Fruit fly (Drosophila melanogaster): Measurements from ENCODE around the gene Ilp3.
A peak's percentile ranks its signal among the peaks of the same experiment; 100 is the strongest.

Ilp3 gene

DNA sequence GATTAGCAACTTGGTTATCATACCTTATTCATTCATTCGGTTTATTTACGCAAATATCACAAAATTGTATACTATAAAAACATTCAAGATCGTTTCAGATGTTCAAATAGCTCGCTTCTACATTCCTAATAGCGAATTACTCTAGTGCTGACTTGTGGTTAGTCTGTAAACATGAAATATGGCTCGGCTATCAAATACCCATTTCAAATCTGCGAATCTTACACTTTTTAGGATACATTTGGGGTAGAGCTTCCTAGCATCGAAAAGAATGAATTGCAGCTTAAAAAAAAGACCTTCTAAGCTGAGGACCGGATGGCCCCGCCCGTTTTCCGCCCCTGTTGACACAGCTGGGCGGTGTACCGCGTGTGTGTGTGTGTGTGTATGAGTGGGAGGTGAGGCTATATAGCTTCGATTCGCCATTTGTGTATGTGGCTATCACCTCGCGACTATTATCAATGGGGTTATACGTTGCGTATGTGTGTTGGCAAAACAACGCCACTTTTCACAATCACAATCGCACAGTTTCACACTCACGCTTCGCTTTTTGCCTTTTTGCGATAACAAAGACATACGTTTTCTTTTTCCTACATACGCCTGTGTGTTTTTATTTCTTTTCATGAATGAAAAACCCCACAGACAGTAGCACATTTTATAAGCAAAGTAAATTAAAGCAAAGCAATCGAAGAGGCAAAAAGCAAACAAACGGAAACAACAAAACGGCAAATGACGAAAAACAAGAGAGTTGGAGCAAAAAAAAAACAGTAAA lies 44.8 kb upstream of the Ilp3 start (continued):
- TF ChIP-seq Ets97D (GFP tag; optimal IDR thresholded peaks at IDR 0.05) (no peak), hb (GFP tag; IDR thresholded peaks at IDR 0.05; ENCODE audit: partially characterized antibody) (peak; percentile 63; the same call in 1 of the 3 replicates), stc (GFP tag; IDR thresholded peaks at IDR 0.05) (0 out of 2 replicates have a peak, but pooled peaks have one; percentile 9), CG9932 (GFP tag; IDR thresholded peaks at IDR 0.05) (peak; percentile 6; the same call in 1 of the 2 replicates), chinmo (GFP tag; IDR thresholded peaks at IDR 0.05; ENCODE audit: partially characterized antibody) (0 out of 4 replicates have a peak, but pooled peaks have one; percentile 43), CG31441 (GFP tag; IDR thresholded peaks at IDR 0.05) (no peak), Opbp (GFP tag; IDR thresholded peaks at IDR 0.05; ENCODE audit: partially characterized antibody) (peak; percentile 44; the same call in 1 of the 3 replicates), Dbx (GFP tag; IDR thresholded peaks at IDR 0.05) (peak; percentile 37; the same call in 1 of the 3 replicates), ci (GFP tag; IDR thresholded peaks at IDR 0.05) (0 out of 3 replicates have a peak, but pooled peaks have one; percentile 49), CG3281 (GFP tag; optimal IDR thresholded peaks at IDR 0.05) (peak; percentile 51), trh (GFP tag; optimal IDR thresholded peaks at IDR 0.05) (no peak), CG11398 (GFP tag; optimal IDR thresholded peaks at IDR 0.05) (no peak), tna (GFP tag; IDR thresholded peaks at IDR 0.05; ENCODE audit: partially characterized antibody) (peak; percentile 74; the same call in 1 of the 2 replicates), ab (GFP tag; optimal IDR thresholded peaks at IDR 0.05) (no peak), Atf6 (GFP tag; IDR thresholded peaks at IDR 0.05) (peak; percentile 46; the same call in 1 of the 2 replicates), CG12769 (tag; optimal IDR thresholded peaks at IDR 0.05) (peak; percentile 7), Hmr (GFP tag; optimal IDR thresholded peaks at IDR 0.05) (peak; percentile 25), CG10321 (GFP tag; IDR thresholded peaks at IDR 0.05) (no peak), inv (GFP tag; IDR thresholded peaks at IDR 0.05; ENCODE audit: partially characterized antibody) (peak; percentile 55), CG14860 (GFP tag; IDR thresholded peaks at IDR 0.05; ENCODE audit: partially characterized antibody) (0 out of 3 replicates have a peak, but pooled peaks have one; percentile 26), CG34224 (GFP tag; IDR thresholded peaks at IDR 0.05; ENCODE audit: partially characterized antibody) (peak; percentile 28; the same call in 1 of the 3 replicates), exex (tag; optimal IDR thresholded peaks at IDR 0.05) (peak; percentile 23), H2.0 (GFP tag; IDR thresholded peaks at IDR 0.05) (no peak), CG2202 (tag; optimal IDR thresholded peaks at IDR 0.05) (no peak), rib (GFP tag; IDR thresholded peaks at IDR 0.05) (peak; percentile 70), CG15269 (tag; optimal IDR thresholded peaks at IDR 0.05) (peak; percentile 10), Bgb (GFP tag; IDR thresholded peaks at IDR 0.05; ENCODE audit: partially characterized antibody) (0 out of 2 replicates have a peak, but pooled peaks have one; percentile 20), nom (GFP tag; optimal IDR thresholded peaks at IDR 0.05) (peak; percentile 16), D19B (GFP tag; optimal IDR thresholded peaks at IDR 0.05) (peak; percentile 64), Drgx (GFP tag; IDR thresholded peaks at IDR 0.05) (0 out of 2 replicates have a peak, but pooled peaks have one; percentile 21), dysf (GFP tag; IDR thresholded peaks at IDR 0.05) (0 out of 3 replicates have a peak, but pooled peaks have one; percentile 15), CG12071 (GFP tag; optimal IDR thresholded peaks at IDR 0.05) (no peak), Hr78 (GFP tag; optimal IDR thresholded peaks at IDR 0.05) (no peak)

- TF ChIP-seq sens (GFP tag) (peak; percentile 16), CG11085 (GFP tag; IDR thresholded peaks at IDR 0.05) (0 out of 2 replicates have a peak, but pooled peaks have one; percentile 33), al (GFP tag; IDR thresholded peaks at IDR 0.05) (no peak), HmgZ (tag; optimal IDR thresholded peaks at IDR 0.05) (peak; percentile 9), rib (GFP tag; IDR thresholded peaks at IDR 0.05) (peak; percentile 53; the same call in 1 of the 2 replicates), onecut (GFP tag; IDR thresholded peaks at IDR 0.05) (no peak), Hr39 (optimal IDR thresholded peaks at IDR 0.05) (no peak), twi (tag; optimal IDR thresholded peaks at IDR 0.05) (peak; percentile 31), Eip74EF (GFP tag; optimal IDR thresholded peaks at IDR 0.05) (peak in 1 of 2 experiments; percentile 10), schlank (tag; optimal IDR thresholded peaks at IDR 0.05) (no peak), Med (GFP tag) (peak; percentile 59), cg (GFP tag; optimal IDR thresholded peaks at IDR 0.05) (peak; percentile 58), Dbx (GFP tag; IDR thresholded peaks at IDR 0.05) (0 out of 3 replicates have a peak, but pooled peaks have one; percentile 19), GATAe (GFP tag; conservative IDR thresholded peaks at IDR 0.05) (peak; percentile 37; the same call in 1 of the 2 replicates), Atf6 (GFP tag; IDR thresholded peaks at IDR 0.05) (no peak), CG11093 (GFP tag; IDR thresholded peaks at IDR 0.05) (no peak), az2 (GFP tag; optimal IDR thresholded peaks at IDR 0.05) (no peak)
Observed at dm6 chr3L:9845980-9846538, 44.1 kb upstream of the Ilp3 start.
